Fruit fly (Drosophila melanogaster): Measurements from ENCODE around the gene cbt.
A peak's percentile ranks its signal among the peaks of the same experiment; 100 is the strongest.

The cbt gene

DNA sequence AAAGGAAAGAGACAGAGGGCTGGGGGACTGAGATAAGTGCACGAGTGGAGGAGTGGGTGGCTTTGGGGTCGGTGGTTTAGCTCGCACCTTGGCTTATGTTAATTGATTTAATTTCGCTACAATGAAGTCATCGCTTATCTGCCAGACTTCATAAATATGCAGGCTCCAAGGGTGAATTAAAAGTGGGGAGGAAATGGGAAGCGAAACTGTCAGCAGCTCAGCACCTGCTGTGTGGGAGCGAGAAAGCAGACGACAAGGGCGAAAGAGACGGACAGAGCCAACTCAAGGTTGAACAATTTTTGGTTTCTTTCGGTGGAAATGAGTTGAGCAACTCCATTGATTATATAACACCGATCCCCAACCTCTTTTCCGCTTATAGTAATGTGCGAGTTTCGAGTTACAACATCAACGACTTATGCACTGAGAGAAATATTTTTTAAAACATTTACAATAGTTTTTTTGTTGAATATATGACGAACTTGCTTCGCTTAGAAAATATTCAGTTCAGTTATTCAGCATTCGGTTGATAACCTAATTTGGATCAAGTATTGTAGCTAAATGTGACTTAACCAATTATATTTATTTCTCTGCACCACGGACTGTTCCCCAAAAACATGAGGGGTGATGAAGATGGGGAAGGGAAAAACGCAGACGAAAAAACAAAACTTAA lies 41.0 kb upstream of the cbt start:
- no peak for TF ChIP-seq EcR (GFP tag; optimal IDR thresholded peaks at IDR 0.05)
- TF ChIP-seq CG8478 (optimal IDR thresholded peaks at IDR 0.05) = no peak
- no peak for TF ChIP-seq usp (GFP tag; optimal IDR thresholded peaks at IDR 0.05)
- no peak for TF ChIP-seq pan (optimal IDR thresholded peaks at IDR 0.05)
- TF ChIP-seq Dll (optimal IDR thresholded peaks at IDR 0.05) = no peak
- TF ChIP-seq psq (optimal IDR thresholded peaks at IDR 0.05) = no peak

DNA sequence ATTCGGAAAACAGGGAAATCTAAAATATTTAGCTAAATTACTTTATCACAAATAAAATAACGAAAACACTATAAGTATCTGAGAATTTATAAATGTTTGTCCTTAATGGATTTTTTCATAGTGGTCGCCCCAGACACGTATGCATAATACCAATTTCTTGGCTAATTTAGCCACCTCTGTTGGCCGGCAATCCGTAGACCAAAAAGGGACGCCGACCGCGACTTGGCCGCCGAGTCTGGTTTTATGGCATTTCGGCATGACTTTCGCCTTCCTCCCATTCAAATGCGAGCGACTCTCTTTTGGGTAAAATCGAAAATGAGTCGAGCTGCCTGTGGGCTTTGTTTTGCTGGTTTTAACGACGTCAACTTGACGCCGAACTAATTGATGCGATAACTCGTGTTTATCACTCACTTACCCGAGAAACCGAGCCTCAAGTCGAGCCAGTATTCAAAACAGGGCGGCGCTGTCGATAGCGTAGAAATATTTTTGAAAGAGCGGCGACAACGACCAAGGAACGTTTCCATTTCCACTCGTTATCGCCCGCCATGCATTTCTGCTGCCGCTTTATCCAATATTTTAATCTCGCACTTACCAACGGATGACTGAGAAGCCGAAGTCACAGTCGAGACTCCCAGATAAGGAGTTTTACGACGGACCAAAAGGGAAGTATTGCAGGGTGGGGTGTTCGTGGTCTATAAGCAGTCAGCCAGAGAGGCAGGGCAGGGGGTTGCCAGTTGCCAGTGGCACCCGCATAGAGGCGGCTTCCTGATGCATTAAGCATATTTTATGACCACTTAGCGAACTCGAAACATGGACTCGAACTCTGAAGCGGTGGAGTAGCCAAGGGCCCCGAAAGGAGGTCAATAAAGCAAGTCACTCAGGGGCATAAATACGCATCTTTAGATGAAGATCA lies 39.7 kb upstream of the cbt start:
- no peak for TF ChIP-seq Dll (optimal IDR thresholded peaks at IDR 0.05)
- TF ChIP-seq usp (GFP tag; optimal IDR thresholded peaks at IDR 0.05) = no peak
- no peak for TF ChIP-seq pan (optimal IDR thresholded peaks at IDR 0.05)

DNA sequence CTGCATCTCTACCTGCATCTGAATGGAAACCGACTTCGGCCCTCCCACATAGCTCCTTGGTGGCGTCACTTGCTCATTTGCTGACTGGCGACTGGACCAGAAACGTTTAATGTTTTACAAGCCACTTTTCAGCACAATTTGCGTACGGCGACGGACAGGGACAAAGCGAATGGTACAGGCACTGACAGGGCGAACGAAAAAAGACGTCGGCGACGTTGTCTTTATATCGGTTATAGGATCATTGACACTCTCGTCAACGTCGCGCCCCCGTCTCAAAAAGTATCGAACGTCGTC lies 39.1 kb upstream of the cbt start:
- no peak for TF ChIP-seq Dll (optimal IDR thresholded peaks at IDR 0.05)
- no peak for TF ChIP-seq pan (optimal IDR thresholded peaks at IDR 0.05)

- TF ChIP-seq psq (optimal IDR thresholded peaks at IDR 0.05) (no peak), usp (GFP tag; optimal IDR thresholded peaks at IDR 0.05) (no peak), pan (optimal IDR thresholded peaks at IDR 0.05) (no peak), CG8478 (optimal IDR thresholded peaks at IDR 0.05) (no peak), EcR (GFP tag; optimal IDR thresholded peaks at IDR 0.05) (no peak), Dll (optimal IDR thresholded peaks at IDR 0.05) (no peak)
Observed at dm6 chr2L:517911-518619, 38.6 kb upstream of the cbt start.

- TF ChIP-seq EcR (GFP tag; optimal IDR thresholded peaks at IDR 0.05) (no peak), Dll (optimal IDR thresholded peaks at IDR 0.05) (peak; percentile 87), CG8478 (optimal IDR thresholded peaks at IDR 0.05) (peak; percentile 14)
Observed at dm6 chr2L:516032-516993, 36.8 kb upstream of the cbt start.

DNA sequence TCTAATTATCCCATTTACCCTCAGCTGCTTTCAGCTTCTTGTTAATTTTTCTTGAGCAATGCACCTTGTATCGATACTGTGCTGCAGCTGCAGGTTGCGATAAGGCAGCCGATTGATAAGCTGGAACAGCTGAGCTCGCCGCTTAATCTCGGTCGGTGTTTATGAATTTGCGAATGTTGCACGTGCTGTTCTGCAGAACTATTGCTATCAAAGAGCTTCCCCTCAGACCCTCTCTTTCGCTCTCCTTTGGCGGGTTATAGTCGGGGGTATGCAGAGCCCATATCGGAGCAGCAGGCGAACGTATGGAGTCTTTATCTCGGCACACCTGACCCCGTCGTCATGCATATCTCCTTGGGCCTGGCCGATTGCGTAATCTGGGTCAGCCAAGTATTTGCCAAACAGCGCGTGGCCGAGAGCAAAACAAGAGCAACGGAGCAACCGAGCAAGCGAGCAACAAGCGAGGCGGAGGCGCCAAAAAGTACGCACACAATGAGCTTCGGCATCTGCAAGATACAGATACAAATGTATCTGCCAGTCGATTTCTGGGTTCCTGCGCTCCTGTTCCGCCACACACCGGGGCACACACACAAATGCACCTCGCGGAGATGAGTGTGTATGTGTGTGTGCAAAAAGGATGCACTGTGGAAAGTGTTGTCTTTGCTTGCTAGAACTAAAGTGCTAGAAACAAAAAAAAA lies 34.8 kb upstream of the cbt start:
- TF ChIP-seq pan (optimal IDR thresholded peaks at IDR 0.05) = no peak

DNA sequence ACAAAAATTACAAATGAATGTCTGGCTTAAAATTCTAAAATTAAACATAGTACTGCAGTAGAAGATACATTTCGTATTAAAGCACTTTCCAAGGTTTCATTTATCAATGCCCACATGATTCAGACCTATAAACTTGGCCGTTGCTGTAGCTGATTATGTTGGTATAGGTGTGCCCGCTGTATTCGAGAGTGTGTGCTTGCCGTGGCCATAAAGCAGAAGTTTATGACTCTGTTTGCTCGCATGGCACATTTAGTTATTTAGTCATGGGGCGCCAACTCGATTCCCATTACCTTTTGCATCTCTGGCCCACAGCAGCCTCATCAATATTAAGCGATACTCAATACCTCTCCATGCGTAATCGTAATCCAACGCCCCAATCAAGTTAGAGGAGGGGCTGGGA lies 33.5 kb upstream of the cbt start:
- no peak for TF ChIP-seq EcR (GFP tag; optimal IDR thresholded peaks at IDR 0.05)
- no peak for TF ChIP-seq CG8478 (optimal IDR thresholded peaks at IDR 0.05)
- no peak for TF ChIP-seq pan (optimal IDR thresholded peaks at IDR 0.05)
- no peak for TF ChIP-seq usp (GFP tag; optimal IDR thresholded peaks at IDR 0.05)
- no peak for TF ChIP-seq Dll (optimal IDR thresholded peaks at IDR 0.05)
- TF ChIP-seq psq (optimal IDR thresholded peaks at IDR 0.05) = no peak

dm6 chr2L:512028-512427 lies 32.5 kb upstream of the cbt start:
- no peak for TF ChIP-seq Dll (optimal IDR thresholded peaks at IDR 0.05)
- TF ChIP-seq CG8478 (optimal IDR thresholded peaks at IDR 0.05) = no peak
- no peak for TF ChIP-seq usp (GFP tag; optimal IDR thresholded peaks at IDR 0.05)
- no peak for TF ChIP-seq pan (optimal IDR thresholded peaks at IDR 0.05)
- TF ChIP-seq EcR (GFP tag; optimal IDR thresholded peaks at IDR 0.05) = no peak
- TF ChIP-seq psq (optimal IDR thresholded peaks at IDR 0.05) = no peak

dm6 chr2L:510534-511014 lies 31.1 kb upstream of the cbt start:
- peak; percentile 44 for TF ChIP-seq Dll (optimal IDR thresholded peaks at IDR 0.05)
- no peak for TF ChIP-seq CG8478 (optimal IDR thresholded peaks at IDR 0.05)

- no peak for TF ChIP-seq psq (optimal IDR thresholded peaks at IDR 0.05)
- TF ChIP-seq pan (optimal IDR thresholded peaks at IDR 0.05) = no peak
- no peak for TF ChIP-seq CG8478 (optimal IDR thresholded peaks at IDR 0.05)
- TF ChIP-seq usp (GFP tag; optimal IDR thresholded peaks at IDR 0.05) = no peak
- TF ChIP-seq Dll (optimal IDR thresholded peaks at IDR 0.05) = no peak
- no peak for TF ChIP-seq EcR (GFP tag; optimal IDR thresholded peaks at IDR 0.05)
Observed at dm6 chr2L:507169-507568, 27.7 kb upstream of the cbt start.

DNA sequence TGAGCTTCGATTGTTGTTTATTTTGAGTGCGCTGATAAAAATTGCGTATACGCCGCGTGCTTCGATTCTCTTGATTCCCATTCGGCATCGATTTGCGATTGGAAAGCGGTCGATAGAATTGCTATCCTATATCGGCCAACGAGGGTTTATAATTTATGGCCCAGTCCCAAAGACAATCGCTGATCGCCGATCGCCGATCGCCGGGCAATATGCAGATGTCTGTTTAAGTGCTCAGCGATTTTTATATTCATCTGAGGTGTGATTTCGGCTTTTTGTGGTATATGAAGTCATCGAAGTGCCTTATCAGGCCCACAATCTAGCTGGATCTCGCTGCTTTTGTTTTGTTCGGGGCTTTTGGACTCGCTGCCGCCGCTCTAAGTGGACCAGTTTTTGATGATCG lies 27.0 kb upstream of the cbt start:
- TF ChIP-seq CG8478 (optimal IDR thresholded peaks at IDR 0.05) (no peak), Dll (optimal IDR thresholded peaks at IDR 0.05) (no peak), psq (optimal IDR thresholded peaks at IDR 0.05) (no peak), pan (optimal IDR thresholded peaks at IDR 0.05) (no peak), usp (GFP tag; optimal IDR thresholded peaks at IDR 0.05) (no peak), EcR (GFP tag; optimal IDR thresholded peaks at IDR 0.05) (no peak)
